Fruit fly (Drosophila melanogaster) whole organism, embryonic: ENCODE data around the gene CG2767.
A peak's percentile ranks its signal among the peaks of the same experiment; 100 is the strongest.

Experiments
- BtbVII ChIP-seq: fragments of 200-800 bp; sonication (Bioruptor generic); optimal IDR thresholded peaks from 3 replicates; lab custom pipeline; 2017; ENCODE audit warnings: missing biosample characterization, mild to moderate bottlenecking, missing genetic modification characterization
- CG1024 ChIP-seq: fragments of 200-800 bp; sonication (Bioruptor generic); IDR thresholded peaks from 2 replicates; pipeline ENCODE4 v1.3.6; 2022; ENCODE audit warnings: missing biosample characterization, missing genetic modification characterization
- CG10654 ChIP-seq: fragments of 200-800 bp; sonication (Bioruptor generic); optimal IDR thresholded peaks from 2 replicates; lab custom pipeline; 2016; ENCODE audit warnings: missing biosample characterization, missing genetic modification characterization
- CG11456 ChIP-seq: fragments of 200-800 bp; sonication (Bioruptor generic); IDR thresholded peaks from 3 replicates; pipeline ENCODE4 v1.3.6; 2022; ENCODE audit warnings: missing biosample characterization, missing genetic modification characterization
- CG11504 ChIP-seq: fragments of 200-800 bp; sonication (Bioruptor generic); optimal IDR thresholded peaks from 3 replicates; lab custom pipeline; 2019; ENCODE audit warnings: missing biosample characterization, mild to moderate bottlenecking, missing genetic modification characterization, moderate library complexity
- CG12299 ChIP-seq: fragments of 200-800 bp; sonication (Bioruptor generic); optimal IDR thresholded peaks from 2 replicates; lab custom pipeline; 2018; ENCODE audit warnings: missing biosample characterization, mild to moderate bottlenecking, missing genetic modification characterization
- CG12769 ChIP-seq: fragments of 200-800 bp; sonication (Bioruptor generic); optimal IDR thresholded peaks from 2 replicates; lab custom pipeline; 2019; ENCODE audit warnings: missing biosample characterization, mild to moderate bottlenecking, missing genetic modification characterization, moderate library complexity
- CG13424 ChIP-seq: fragments of 200-800 bp; sonication (Bioruptor generic); optimal IDR thresholded peaks from 2 replicates; lab custom pipeline; 2019; ENCODE audit warnings: missing biosample characterization, mild to moderate bottlenecking, missing genetic modification characterization, moderate library complexity
- CG14050 ChIP-seq: fragments of 200-800 bp; sonication (Bioruptor generic); IDR thresholded peaks from 3 replicates; pipeline ENCODE4 v1.3.6; 2022; ENCODE audit warnings: missing biosample characterization, missing genetic modification characterization
- CG14441 ChIP-seq: fragments of 200-800 bp; sonication (Bioruptor generic); IDR thresholded peaks from 2 replicates; pipeline ENCODE4 v1.3.6; 2022; ENCODE audit warnings: missing biosample characterization, missing genetic modification characterization
- CG14710 ChIP-seq: fragments of 200-800 bp; sonication (Bioruptor generic); optimal IDR thresholded peaks from 3 replicates; lab custom pipeline; 2019; ENCODE audit warnings: missing biosample characterization, mild to moderate bottlenecking, missing genetic modification characterization, moderate library complexity
- CG15696 ChIP-seq: fragments of 200-800 bp; sonication (Bioruptor generic); optimal IDR thresholded peaks from 2 replicates; lab custom pipeline; 2019; ENCODE audit warnings: missing biosample characterization, mild to moderate bottlenecking, missing genetic modification characterization, moderate library complexity
- CG4282 ChIP-seq: fragments of 200-800 bp; sonication (Bioruptor generic); optimal IDR thresholded peaks from 2 replicates; lab custom pipeline; 2016; ENCODE audit warnings: missing biosample characterization, missing genetic modification characterization
- CG6689 ChIP-seq: fragments of 200-800 bp; sonication (Bioruptor generic); IDR thresholded peaks from 2 replicates; pipeline ENCODE4 v1.3.6; 2022; ENCODE audit warnings: missing biosample characterization, missing genetic modification characterization
- CG7372 ChIP-seq: fragments of 200-800 bp; sonication (Bioruptor generic); IDR thresholded peaks from 2 replicates; pipeline ENCODE4 v1.3.6; 2022; ENCODE audit warnings: missing biosample characterization, missing genetic modification characterization
- CG7987 ChIP-seq: fragments of 200-800 bp; sonication (Bioruptor generic); optimal IDR thresholded peaks from 2 replicates; lab custom pipeline; 2018; ENCODE audit warnings: missing biosample characterization, mild to moderate bottlenecking, missing genetic modification characterization, moderate library complexity
- CG8388 ChIP-seq: fragments of 200-800 bp; sonication (Bioruptor generic); optimal IDR thresholded peaks from 2 replicates; lab custom pipeline; 2019; ENCODE audit warnings: missing biosample characterization, mild to moderate bottlenecking, missing genetic modification characterization, moderate library complexity
- CG8924 ChIP-seq: fragments of 200-800 bp; optimal IDR thresholded peaks from 3 replicates; lab custom pipeline; 2019; ENCODE audit warnings: missing biosample characterization, mild to moderate bottlenecking, missing genetic modification characterization, moderate library complexity
- CrebB ChIP-seq: fragments of 200-800 bp; sonication (Bioruptor generic); optimal IDR thresholded peaks from 3 replicates; lab custom pipeline; 2018; ENCODE audit warnings: missing biosample characterization, mild to moderate bottlenecking, missing genetic modification characterization
- Dek ChIP-seq: fragments of 200-800 bp; sonication (Bioruptor generic); optimal IDR thresholded peaks from 3 replicates; lab custom pipeline; 2019; ENCODE audit warnings: missing biosample characterization, mild to moderate bottlenecking, missing genetic modification characterization, moderate library complexity
- Dref ChIP-seq: fragments of 200-800 bp; sonication (Bioruptor generic); IDR thresholded peaks from 2 replicates; pipeline ENCODE4 v1.3.6; 2022; ENCODE audit warnings: missing biosample characterization, missing genetic modification characterization
- E2f1 ChIP-seq: fragments of 200-800 bp; sonication (Bioruptor generic); IDR thresholded peaks from 2 replicates; pipeline ENCODE4 v1.3.6; 2022; ENCODE audit warnings: missing biosample characterization, missing genetic modification characterization
- E2f2 ChIP-seq: fragments of 200-800 bp; sonication (Bioruptor generic); IDR thresholded peaks from 2 replicates; pipeline ENCODE4 v1.3.6; 2022; ENCODE audit warnings: missing biosample characterization, missing genetic modification characterization
- Gsc ChIP-seq: fragments of 200-800 bp; sonication (Bioruptor generic); IDR thresholded peaks from 2 replicates; pipeline ENCODE4 v1.3.6; 2022; ENCODE audit warnings: missing biosample characterization, missing genetic modification characterization
- H2.0 ChIP-seq: fragments of 200-800 bp; sonication (Bioruptor generic); IDR thresholded peaks from 2 replicates; pipeline ENCODE4 v1.3.6; 2022; ENCODE audit warnings: missing biosample characterization, missing genetic modification characterization
- NC2α ChIP-seq: fragments of 200-800 bp; sonication (Bioruptor generic); optimal IDR thresholded peaks from 2 replicates; lab custom pipeline; 2016; ENCODE audit warnings: missing biosample characterization, missing genetic modification characterization
- Nf-YC ChIP-seq: fragments of 200-800 bp; optimal IDR thresholded peaks from 3 replicates; lab custom pipeline; 2019; ENCODE audit warnings: missing biosample characterization, mild to moderate bottlenecking, missing genetic modification characterization, moderate library complexity
- Ravus ChIP-seq: fragments of 200-800 bp; sonication (Bioruptor generic); IDR thresholded peaks from 2 replicates; pipeline ENCODE4 v1.3.6; 2022; ENCODE audit warnings: missing biosample characterization, missing genetic modification characterization
- Rfx ChIP-seq: fragments of 200-800 bp; sonication (Bioruptor generic); IDR thresholded peaks from 2 replicates; pipeline ENCODE4 v1.3.6; 2022; ENCODE audit warnings: missing biosample characterization, missing genetic modification characterization
- bowl ChIP-seq: fragments of 200-800 bp; sonication (Bioruptor generic); IDR thresholded peaks from 2 replicates; pipeline ENCODE4 v1.3.6; 2022; ENCODE audit warnings: missing biosample characterization, missing genetic modification characterization
- cad ChIP-seq: fragments of >200 bp; optimal IDR thresholded peaks from 2 replicates; lab custom pipeline; 2017; ENCODE audit warnings: missing biosample characterization, missing genetic modification characterization
- chinmo ChIP-seq: fragments of 200-800 bp; sonication (Bioruptor generic); IDR thresholded peaks from 4 replicates; pipeline ENCODE4 v1.3.6; 2022; ENCODE audit warnings: missing biosample characterization, missing genetic modification characterization; ENCODE audit not compliant: partially characterized antibody
- dpn ChIP-seq, 2 experiments: fragments of 200-800 bp; sonication (Bioruptor generic); optimal IDR thresholded peaks; 3 replicates each; lab custom pipeline; 2016; ENCODE audit warnings: missing biosample characterization in 2 of 2, missing genetic modification characterization in 2 of 2
- ewg ChIP-seq: fragments of 200-800 bp; sonication (Bioruptor generic); optimal IDR thresholded peaks from 3 replicates; lab custom pipeline; 2017; ENCODE audit warnings: mild to moderate bottlenecking, missing biosample characterization, missing genetic modification reagents, missing genetic modification characterization
- ftz-f1 ChIP-seq: fragments of 200-800 bp; sonication (Bioruptor generic); optimal IDR thresholded peaks from 2 replicates; lab custom pipeline; 2016; ENCODE audit warnings: missing biosample characterization, missing genetic modification characterization
- grau ChIP-seq: fragments of 200-800 bp; optimal IDR thresholded peaks from 3 replicates; lab custom pipeline; 2019; ENCODE audit warnings: missing biosample characterization, mild to moderate bottlenecking, missing genetic modification characterization, moderate library complexity
- jigr1 ChIP-seq: fragments of 200-800 bp; sonication (Bioruptor generic); IDR thresholded peaks from 3 replicates; pipeline ENCODE4 v1.3.6; 2022; ENCODE audit warnings: missing biosample characterization, missing genetic modification characterization
- mirr ChIP-seq: fragments of 200-800 bp; sonication (Bioruptor generic); optimal IDR thresholded peaks from 3 replicates; lab custom pipeline; 2018; ENCODE audit warnings: missing biosample characterization, mild to moderate bottlenecking, missing genetic modification characterization
- oc ChIP-seq: fragments of 200-800 bp; sonication (Bioruptor generic); optimal IDR thresholded peaks from 2 replicates; lab custom pipeline; 2018; ENCODE audit warnings: missing biosample characterization, mild to moderate bottlenecking, missing genetic modification characterization, moderate library complexity
- ranshi ChIP-seq: fragments of 200-800 bp; sonication (Bioruptor generic); IDR thresholded peaks from 2 replicates; pipeline ENCODE4 v1.3.6; 2022; ENCODE audit warnings: missing biosample characterization, missing genetic modification characterization
- ro ChIP-seq: fragments of 200-800 bp; sonication (Bioruptor generic); IDR thresholded peaks from 2 replicates; pipeline ENCODE4 v1.3.6; 2022; ENCODE audit warnings: missing biosample characterization, missing genetic modification characterization
- row ChIP-seq: fragments of 200-800 bp; sonication (Bioruptor generic); IDR thresholded peaks from 3 replicates; pipeline ENCODE4 v1.3.6; 2022; ENCODE audit warnings: missing biosample characterization, missing genetic modification characterization
- scrt ChIP-seq: fragments of 200-800 bp; sonication (Bioruptor generic); optimal IDR thresholded peaks from 2 replicates; lab custom pipeline; 2018; ENCODE audit warnings: missing biosample characterization, mild to moderate bottlenecking, missing genetic modification characterization, moderate library complexity
- sd ChIP-seq: fragments of 200-800 bp; sonication (Bioruptor generic); optimal IDR thresholded peaks from 3 replicates; lab custom pipeline; 2018; ENCODE audit warnings: missing biosample characterization, mild to moderate bottlenecking, missing genetic modification characterization, moderate library complexity
- wek ChIP-seq: fragments of 200-800 bp; sonication (Bioruptor generic); optimal IDR thresholded peaks from 3 replicates; lab custom pipeline; 2018; ENCODE audit warnings: missing biosample characterization, mild to moderate bottlenecking, missing genetic modification characterization, moderate library complexity

The CG2767 gene

DNA sequence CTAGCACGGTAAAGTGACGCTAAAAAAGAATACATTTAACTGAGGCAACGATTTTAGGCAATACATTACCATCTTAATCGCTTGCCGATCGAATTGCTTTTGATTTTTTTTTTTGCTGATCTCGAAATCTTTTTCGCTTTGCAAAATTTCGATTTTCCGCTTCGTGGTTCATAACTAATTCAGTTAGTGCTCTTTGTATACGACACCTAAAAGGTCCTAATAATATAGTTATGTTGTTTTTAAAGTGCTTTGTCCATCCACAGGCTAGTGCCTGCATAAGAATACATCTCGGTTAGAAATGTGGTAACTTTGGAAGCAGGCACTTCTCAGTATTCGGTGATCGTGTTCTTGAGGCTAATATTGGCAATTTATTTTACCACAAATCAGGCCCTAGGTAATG, 27.7 kb downstream of the CG2767 start, which contains the start of gene Sfp84E:
Gene Sfp84E, minus strand, starts transcription at position 101 of the 400 bp plus-strand sequence.
- TF ChIP-seq Dek (no peak), ewg (GFP tag; lab: Kevin White, UChicago) (no peak), Rfx (GFP tag; lab: Robert Waterston, UW) (no peak), jigr1 (GFP tag; lab: Robert Waterston, UW) (no peak), CG10654 (GFP tag; lab: Kevin White, UChicago) (no peak), CG4282 (GFP tag; lab: Kevin White, UChicago) (no peak), CG7372 (GFP tag; lab: Robert Waterston, UW) (no peak), CG6689 (GFP tag; lab: Robert Waterston, UW) (no peak), Nf-YC (tag; lab: Kevin White, UChicago) (no peak)

DNA sequence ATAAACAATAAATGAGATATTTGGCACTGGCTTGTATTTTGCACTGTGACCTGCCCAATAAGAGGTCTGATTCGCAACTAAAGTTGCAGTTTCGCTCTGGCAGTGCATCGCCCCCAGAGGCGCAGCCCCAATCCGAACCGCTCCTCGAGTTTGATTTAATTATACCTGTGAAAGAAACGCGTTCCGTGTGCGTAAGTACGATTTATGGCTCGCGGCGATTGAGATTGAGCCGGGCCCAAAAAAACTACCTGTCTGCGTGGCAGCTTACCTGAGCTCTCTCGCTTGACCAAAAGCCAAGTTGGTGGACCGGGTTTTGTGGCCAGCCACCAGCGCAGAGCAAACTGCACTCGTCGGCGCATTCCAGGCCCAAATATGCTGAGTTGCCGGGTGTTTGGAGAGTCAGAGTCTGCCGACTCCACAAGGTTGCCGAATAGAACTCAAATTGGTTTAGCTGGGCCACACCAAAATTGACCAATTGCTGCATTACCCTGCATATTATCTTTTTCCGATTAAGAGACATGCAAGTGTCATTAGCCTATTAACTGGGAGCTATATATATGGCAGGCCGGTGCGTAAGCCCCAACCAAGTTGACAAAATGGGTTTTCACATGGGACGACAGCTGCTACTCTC, 29.4 kb downstream of the CG2767 start, which contains the start of the genes CD98hc and Os-C:
Gene CD98hc, minus strand, starts transcription at position 50 of the 631 bp plus-strand sequence.
Gene Os-C, plus strand, starts transcription at position 581 of the 631 bp plus-strand sequence.
- TF ChIP-seq CG14050 (no peak), CG11456 (GFP tag; lab: Robert Waterston, UW) (0 out of 3 replicates have a peak, but pooled peaks have one; percentile 18), NC2α (GFP tag; lab: Kevin White, UChicago) (no peak), E2f2 (no peak), sd (tag; lab: Kevin White, UChicago) (peak; percentile 9), cad (peak; percentile 38), E2f1 (GFP tag; lab: Robert Waterston, UW) (no peak), bowl (no peak), chinmo (GFP tag; lab: Robert Waterston, UW) (0 out of 4 replicates have a peak, but pooled peaks have one; percentile 21), oc (tag; lab: Kevin White, UChicago) (peak; percentile 13)

DNA sequence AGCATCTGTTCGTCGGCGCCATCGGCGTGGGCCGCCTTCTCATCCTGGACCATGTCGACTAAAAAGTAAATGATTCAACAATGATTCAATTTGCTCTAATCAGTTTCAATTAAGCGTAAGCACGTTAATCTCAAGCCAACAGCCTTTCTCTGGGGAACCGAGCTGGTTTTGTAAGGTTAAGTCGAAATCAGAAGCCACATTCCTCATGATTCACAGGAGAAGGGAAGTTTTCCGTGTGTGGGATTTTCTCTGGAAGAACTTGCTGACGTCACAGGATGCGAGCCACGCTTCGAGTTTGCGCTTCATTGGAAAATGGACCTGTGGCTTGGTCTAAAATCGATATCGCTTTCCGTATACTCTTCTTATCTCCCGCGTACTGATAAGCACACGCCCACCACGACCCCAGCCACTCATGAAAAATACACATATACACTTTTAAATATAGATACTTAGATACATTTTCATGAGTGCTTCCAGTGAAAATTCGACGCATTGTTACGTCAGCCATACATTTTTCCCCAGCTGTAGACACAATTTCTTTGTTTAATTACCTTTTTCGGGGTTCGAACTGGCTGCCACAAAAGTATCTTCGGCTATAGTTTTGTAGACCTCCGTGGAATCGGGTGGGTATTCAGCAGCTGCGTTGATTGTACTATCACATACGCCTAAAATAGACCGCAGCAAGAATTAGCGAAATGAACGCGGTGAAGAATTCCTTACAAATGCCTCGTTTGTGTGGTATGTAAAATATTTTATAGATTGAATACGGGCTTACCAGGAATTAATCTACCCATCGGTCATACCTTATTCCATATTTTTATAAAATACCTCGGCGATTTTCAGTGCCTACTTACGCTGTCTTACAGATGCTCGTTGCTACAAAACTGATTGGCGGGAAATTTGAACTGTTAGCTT, 30.6 kb downstream of the CG2767 start:
- TF ChIP-seq grau (tag; lab: Kevin White, UChicago) (peak; percentile 46), BtbVII (GFP tag; lab: Kevin White, UChicago) (no peak), CG14441 (GFP tag; lab: Robert Waterston, UW) (no peak), CG8924 (peak; percentile 54), CG15696 (tag; lab: Kevin White, UChicago) (no peak), Dref (GFP tag; lab: Robert Waterston, UW) (peak; percentile 43; the same call in 1 of the 2 replicates), Gsc (no peak), wek (GFP tag; lab: Kevin White, UChicago) (peak; percentile 29), Ravus (GFP tag; lab: Robert Waterston, UW) (no peak), CG7987 (GFP tag; lab: Kevin White, UChicago) (peak; percentile 36), CrebB (tag; lab: Kevin White, UChicago) (no peak), CG12299 (tag; lab: Kevin White, UChicago) (no peak), CG13424 (tag; lab: Kevin White, UChicago) (peak; percentile 7), ro (GFP tag; lab: Robert Waterston, UW) (no peak), CG8388 (GFP tag; lab: Kevin White, UChicago) (no peak), ranshi (GFP tag; lab: Robert Waterston, UW) (no peak), CG14710 (tag; lab: Kevin White, UChicago) (peak; percentile 52), scrt (peak; percentile 65), row (peak; percentile 21; the same call in 1 of the 3 replicates), CG12769 (tag; lab: Kevin White, UChicago) (peak; percentile 63), mirr (GFP tag; lab: Kevin White, UChicago) (peak; percentile 41), dpn (GFP tag; optimal IDR thresholded peaks at IDR 0.05; lab: Kevin White, UChicago) (peak in 1 of 2 experiments; percentile 9), chinmo (GFP tag; lab: Robert Waterston, UW) (peak; percentile 43; the same call in 1 of the 4 replicates), ftz-f1 (GFP tag; lab: Kevin White, UChicago) (no peak), CG11504 (tag; lab: Kevin White, UChicago) (no peak), cad (no peak), CG1024 (no peak), H2.0 (no peak)
